Worm (Caenorhabditis elegans) whole organism, L4 larva: ENCODE data around the gene Y50D4C.12.

Experiments
- aly-2 ChIP-seq: sonication (generic microtip); optimal IDR thresholded peaks from 2 replicates; lab custom pipeline; 2018; ENCODE audit warnings: missing biosample characterization, missing genetic modification characterization
- arid-1 ChIP-seq: fragments of 200-800 bp; sonication (Bioruptor generic); conservative IDR thresholded peaks from 2 replicates; pipeline ENCODE4 v1.3.6; 2022; ENCODE audit warnings: missing genetic modification reagents, missing genetic modification characterization, missing compliant biosample characterization
- dve-1 ChIP-seq: sonication (generic microtip); optimal IDR thresholded peaks from 2 replicates; lab custom pipeline; 2017; ENCODE audit warnings: antibody characterized with exemption, mild to moderate bottlenecking, missing genetic modification characterization, missing compliant biosample characterization; ENCODE audit not compliant: insufficient read depth
- fos-1 ChIP-seq: fragments of 150-350 bp; optimal IDR thresholded peaks from 2 replicates; lab custom pipeline; 2014; ENCODE audit warnings: missing biosample characterization, missing genetic modification characterization
- hlh-11 ChIP-seq: fragments of 200-800 bp; sonication (Bioruptor generic); optimal IDR thresholded peaks from 2 replicates; lab custom pipeline; 2018; ENCODE audit warnings: mild to moderate bottlenecking, missing genetic modification characterization, missing compliant biosample characterization
- lin-38 ChIP-seq: fragments of 200-800 bp; sonication (Bioruptor generic); IDR thresholded peaks from 2 replicates; pipeline ENCODE4 v1.3.6; 2022; ENCODE audit warnings: missing genetic modification reagents, missing genetic modification characterization, missing compliant biosample characterization
- lsy-2 ChIP-seq, 2 experiments: fragments of 150-350 bp in 1 of 2; sonication (generic microtip) in 1 of 2; optimal IDR thresholded peaks; 2 replicates each; lab custom pipeline; 2014 to 2017; ENCODE audit warnings: missing biosample characterization in 2 of 2, missing genetic modification characterization in 2 of 2
- nhr-76 ChIP-seq: fragments of 150-350 bp; optimal IDR thresholded peaks from 2 replicates; lab custom pipeline; 2014; ENCODE audit warnings: missing biosample characterization, missing genetic modification characterization

- no peak for TF ChIP-seq lsy-2 (tag; optimal IDR thresholded peaks at IDR 0.05; lab: Kevin White, UChicago)
- TF ChIP-seq arid-1 (GFP tag; lab: Robert Waterston, UW), result no peak
- TF ChIP-seq hlh-11 (tag; lab: Kevin White, UChicago), result no peak
- no peak for TF ChIP-seq aly-2
- no peak for TF ChIP-seq nhr-76 (tag; lab: Kevin White, UChicago)
- TF ChIP-seq lin-38, result no peak
- no peak for TF ChIP-seq dve-1 (tag; lab: Kevin White, UChicago)
- no peak for TF ChIP-seq fos-1 (tag; lab: Kevin White, UChicago)
Observed at ce11 chrV:1027044-1027443, 44.7 kb downstream of the Y50D4C.12 start, which contains the start of gene R09A1.3.
